Fruit fly (Drosophila melanogaster) whole organism, embryonic: ENCODE measurements around the gene Arfip.

Experiments used
- CG14441 ChIP-seq: fragments of 200-800 bp; sonication (Bioruptor generic); IDR thresholded peaks from 2 replicates; pipeline ENCODE4 v1.3.6; 2022; ENCODE audit warnings: missing biosample characterization, missing genetic modification characterization
- CG1647 ChIP-seq: fragments of 200-800 bp; sonication (Bioruptor generic); optimal IDR thresholded peaks from 3 replicates; lab custom pipeline; 2016; ENCODE audit warnings: missing biosample characterization, missing genetic modification characterization
- CG17328 ChIP-seq: fragments of 200-800 bp; sonication (Bioruptor generic); IDR thresholded peaks from 2 replicates; pipeline ENCODE4 v1.3.6; 2022; ENCODE audit warnings: missing biosample characterization, missing genetic modification characterization
- CG2120 ChIP-seq: fragments of 200-800 bp; sonication (Bioruptor generic); optimal IDR thresholded peaks from 3 replicates; lab custom pipeline; 2016; ENCODE audit warnings: missing biosample characterization, missing genetic modification characterization
- CG30403 ChIP-seq: fragments of 200-800 bp; sonication (Bioruptor generic); optimal IDR thresholded peaks from 3 replicates; lab custom pipeline; 2016; ENCODE audit warnings: missing biosample characterization, missing genetic modification characterization
- CG31441 ChIP-seq: fragments of 200-800 bp; sonication (Bioruptor generic); IDR thresholded peaks from 2 replicates; pipeline ENCODE4 v1.3.6; 2022; ENCODE audit warnings: missing biosample characterization, missing genetic modification characterization
- CG34224 ChIP-seq: fragments of 200-800 bp; sonication (Bioruptor generic); IDR thresholded peaks from 3 replicates; pipeline ENCODE4 v1.3.6; 2022; ENCODE audit warnings: missing biosample characterization, missing genetic modification characterization; ENCODE audit not compliant: partially characterized antibody
- CG34376 ChIP-seq: fragments of 200-800 bp; sonication (Bioruptor generic); optimal IDR thresholded peaks from 2 replicates; lab custom pipeline; 2018; ENCODE audit warnings: missing biosample characterization, mild to moderate bottlenecking, missing genetic modification characterization
- CG3847 ChIP-seq: fragments of 200-800 bp; sonication (Bioruptor generic); IDR thresholded peaks from 2 replicates; pipeline ENCODE4 v1.3.6; 2022; ENCODE audit warnings: missing biosample characterization, missing genetic modification characterization
- CG3995 ChIP-seq: fragments of 200-800 bp; sonication (Bioruptor generic); optimal IDR thresholded peaks from 3 replicates; lab custom pipeline; 2016; ENCODE audit warnings: missing biosample characterization, missing genetic modification characterization
- CG4707 ChIP-seq: fragments of 200-800 bp; sonication (Bioruptor generic); optimal IDR thresholded peaks from 2 replicates; lab custom pipeline; 2018; ENCODE audit warnings: missing biosample characterization, mild to moderate bottlenecking, missing genetic modification characterization, moderate library complexity
- CG5245 ChIP-seq: fragments of 200-800 bp; sonication (Bioruptor generic); optimal IDR thresholded peaks from 3 replicates; lab custom pipeline; 2016; ENCODE audit warnings: missing biosample characterization, missing genetic modification characterization
- CG6654 ChIP-seq: fragments of 200-800 bp; sonication (Bioruptor generic); optimal IDR thresholded peaks from 2 replicates; lab custom pipeline; 2017; ENCODE audit warnings: missing biosample characterization, mild to moderate bottlenecking, missing genetic modification characterization
- CG8290 ChIP-seq, 3 experiments: fragments of 200-800 bp; sonication (Bioruptor generic); optimal IDR thresholded peaks; 2 replicates each; lab custom pipeline; 2016 to 2019; ENCODE audit warnings: missing biosample characterization in 3 of 3, missing genetic modification characterization in 3 of 3, mild to moderate bottlenecking in 2 of 3, moderate library complexity in 1 of 3
- CG8388 ChIP-seq: fragments of 200-800 bp; sonication (Bioruptor generic); optimal IDR thresholded peaks from 2 replicates; lab custom pipeline; 2019; ENCODE audit warnings: missing biosample characterization, mild to moderate bottlenecking, missing genetic modification characterization, moderate library complexity
- CG9609 ChIP-seq: fragments of 200-800 bp; sonication (Bioruptor generic); optimal IDR thresholded peaks from 3 replicates; lab custom pipeline; 2016; ENCODE audit warnings: missing biosample characterization, missing genetic modification characterization
- CG9817 ChIP-seq: fragments of 200-800 bp; sonication (Bioruptor generic); optimal IDR thresholded peaks from 2 replicates; lab custom pipeline; 2018; ENCODE audit warnings: missing biosample characterization, mild to moderate bottlenecking, missing genetic modification characterization, moderate library complexity
- CHES-1-like ChIP-seq: fragments of 200-800 bp; sonication (Bioruptor generic); optimal IDR thresholded peaks from 2 replicates; lab custom pipeline; 2016; ENCODE audit warnings: missing biosample characterization, missing genetic modification characterization
- Camta ChIP-seq: fragments of 200-800 bp; sonication (Bioruptor generic); optimal IDR thresholded peaks from 2 replicates; lab custom pipeline; 2016; ENCODE audit warnings: missing biosample characterization, missing genetic modification characterization
- Dek ChIP-seq: fragments of 200-800 bp; sonication (Bioruptor generic); optimal IDR thresholded peaks from 3 replicates; lab custom pipeline; 2019; ENCODE audit warnings: missing biosample characterization, mild to moderate bottlenecking, missing genetic modification characterization, moderate library complexity
- Eip74EF ChIP-seq, 2 experiments: fragments of 200-800 bp in 1 of 2; fragments of >200 bp in 1 of 2; sonication (Bioruptor generic) in 1 of 2; optimal IDR thresholded peaks; 2 replicates each; lab custom pipeline; 2017 to 2019; ENCODE audit warnings: missing biosample characterization in 2 of 2, missing genetic modification characterization in 2 of 2, mild to moderate bottlenecking in 1 of 2, moderate library complexity in 1 of 2
- GATAe ChIP-seq: fragments of 200-800 bp; sonication (Bioruptor generic); conservative IDR thresholded peaks from 2 replicates; pipeline ENCODE4 v1.3.6; 2022; ENCODE audit warnings: missing biosample characterization, missing genetic modification characterization
- HLH54F ChIP-seq: fragments of 200-800 bp; sonication (Bioruptor generic); optimal IDR thresholded peaks from 3 replicates; lab custom pipeline; 2016; ENCODE audit warnings: missing biosample characterization, missing genetic modification characterization
- Hand ChIP-seq: fragments of 200-800 bp; sonication (Bioruptor generic); optimal IDR thresholded peaks from 2 replicates; lab custom pipeline; 2017; ENCODE audit warnings: mild to moderate bottlenecking, missing biosample characterization, missing genetic modification reagents, missing genetic modification characterization
- HmgZ ChIP-seq: fragments of 200-800 bp; sonication (Bioruptor generic); optimal IDR thresholded peaks from 2 replicates; lab custom pipeline; 2018; ENCODE audit warnings: missing biosample characterization, mild to moderate bottlenecking, missing genetic modification characterization
- Hr3 ChIP-seq: fragments of 200-800 bp; sonication (Bioruptor generic); optimal IDR thresholded peaks from 3 replicates; lab custom pipeline; 2016; ENCODE audit warnings: missing biosample characterization, missing genetic modification characterization
- Mes4 ChIP-seq: fragments of 200-800 bp; sonication (Bioruptor generic); optimal IDR thresholded peaks from 2 replicates; lab custom pipeline; 2016; ENCODE audit warnings: missing biosample characterization, missing genetic modification characterization
- Neu2 ChIP-seq: fragments of 200-800 bp; sonication (Bioruptor generic); optimal IDR thresholded peaks from 3 replicates; lab custom pipeline; 2016; ENCODE audit warnings: missing biosample characterization, missing genetic modification characterization, borderline replicate concordance
- Nf-YB ChIP-seq: fragments of 200-800 bp; sonication (Bioruptor generic); optimal IDR thresholded peaks from 3 replicates; lab custom pipeline; 2019; ENCODE audit warnings: missing biosample characterization, mild to moderate bottlenecking, missing genetic modification characterization, moderate library complexity
- Scr ChIP-seq: fragments of 200-800 bp; sonication (Bioruptor generic); IDR thresholded peaks from 2 replicates; pipeline ENCODE4 v1.3.6; 2022; ENCODE audit warnings: missing biosample characterization, missing genetic modification characterization; ENCODE audit not compliant: partially characterized antibody
- Sin3A ChIP-seq: fragments of >200 bp; optimal IDR thresholded peaks from 2 replicates; lab custom pipeline; 2018
- YL-1 ChIP-seq: fragments of 200-800 bp; sonication (Bioruptor generic); optimal IDR thresholded peaks from 3 replicates; lab custom pipeline; 2017; ENCODE audit warnings: missing biosample characterization, mild to moderate bottlenecking, missing genetic modification characterization
- abd-A ChIP-seq: fragments of 200-800 bp; sonication (Bioruptor generic); optimal IDR thresholded peaks from 3 replicates; lab custom pipeline; 2019; ENCODE audit warnings: missing biosample characterization, mild to moderate bottlenecking, missing genetic modification characterization, moderate library complexity
- az2 ChIP-seq: fragments of 200-800 bp; sonication (Bioruptor generic); optimal IDR thresholded peaks from 3 replicates; lab custom pipeline; 2016; ENCODE audit warnings: missing biosample characterization, missing genetic modification characterization
- bab2 ChIP-seq: fragments of 200-800 bp; sonication (Bioruptor generic); optimal IDR thresholded peaks from 2 replicates; lab custom pipeline; 2016; ENCODE audit warnings: missing biosample characterization, missing genetic modification characterization
- cad ChIP-seq: fragments of >200 bp; optimal IDR thresholded peaks from 2 replicates; lab custom pipeline; 2017; ENCODE audit warnings: missing biosample characterization, missing genetic modification characterization
- dm ChIP-seq: fragments of 200-800 bp; sonication (Bioruptor generic); optimal IDR thresholded peaks from 3 replicates; lab custom pipeline; 2016; ENCODE audit warnings: missing biosample characterization, missing genetic modification characterization
- exex ChIP-seq: fragments of 200-800 bp; sonication (Bioruptor generic); optimal IDR thresholded peaks from 4 replicates; lab custom pipeline; 2018; ENCODE audit warnings: missing biosample characterization, mild to moderate bottlenecking, missing genetic modification characterization, moderate library complexity
- fd102C ChIP-seq: fragments of 200-800 bp; sonication (Bioruptor generic); optimal IDR thresholded peaks from 2 replicates; lab custom pipeline; 2018; ENCODE audit warnings: missing biosample characterization, mild to moderate bottlenecking, missing genetic modification characterization, moderate library complexity
- gem ChIP-seq: fragments of 200-800 bp; sonication (Bioruptor generic); optimal IDR thresholded peaks from 2 replicates; lab custom pipeline; 2019; ENCODE audit warnings: missing biosample characterization, mild to moderate bottlenecking, missing genetic modification characterization, moderate library complexity
- gro ChIP-seq: fragments of 200-800 bp; sonication (Bioruptor generic); optimal IDR thresholded peaks from 2 replicates; lab custom pipeline; 2016; ENCODE audit warnings: missing biosample characterization, missing genetic modification characterization
- ind ChIP-seq: fragments of 200-800 bp; sonication (Bioruptor generic); optimal IDR thresholded peaks from 3 replicates; lab custom pipeline; 2016; ENCODE audit warnings: missing biosample characterization, missing genetic modification characterization
- ken ChIP-seq: fragments of 200-800 bp; sonication (Bioruptor generic); IDR thresholded peaks from 3 replicates; pipeline ENCODE4 v1.3.6; 2022; ENCODE audit warnings: missing biosample characterization, missing genetic modification characterization
- kni ChIP-seq: fragments of 200-800 bp; sonication (Bioruptor generic); optimal IDR thresholded peaks from 3 replicates; lab custom pipeline; 2017; ENCODE audit warnings: mild to moderate bottlenecking, missing biosample characterization, missing genetic modification reagents, missing genetic modification characterization
- lab ChIP-seq: fragments of 200-800 bp; sonication (Bioruptor generic); optimal IDR thresholded peaks from 3 replicates; lab custom pipeline; 2017; ENCODE audit warnings: missing biosample characterization, missing genetic modification characterization, mild to moderate bottlenecking, moderate library complexity, missing genetic modification reagents
- onecut ChIP-seq: fragments of 200-800 bp; sonication (Bioruptor generic); IDR thresholded peaks from 2 replicates; pipeline ENCODE4 v1.3.6; 2022; ENCODE audit warnings: missing biosample characterization, missing genetic modification characterization
- slou ChIP-seq: fragments of 200-800 bp; sonication (Bioruptor generic); optimal IDR thresholded peaks from 3 replicates; lab custom pipeline; 2016; ENCODE audit warnings: missing biosample characterization, missing genetic modification characterization
- zf30C ChIP-seq: fragments of 200-800 bp; sonication (Bioruptor generic); optimal IDR thresholded peaks from 3 replicates; lab custom pipeline; 2018; ENCODE audit warnings: missing biosample characterization, mild to moderate bottlenecking, missing genetic modification characterization
- zfh2 ChIP-seq: fragments of 200-800 bp; sonication (Bioruptor generic); optimal IDR thresholded peaks from 2 replicates; lab custom pipeline; 2016; ENCODE audit warnings: missing biosample characterization, missing genetic modification characterization

Arfip gene

dm6 chr3R:11243951-11244660 is 9.3 kb upstream of the Arfip start, which contains the start of the genes CG17734 and CG5214 (continued):
- TF ChIP-seq CG30403 (GFP tag; lab: Kevin White, UChicago): peak; percentile 50
- 0 out of 2 replicates have a peak, but pooled peaks have one; percentile 13 for TF ChIP-seq onecut (GFP tag; lab: Robert Waterston, UW)
- no peak for TF ChIP-seq abd-A (tag; lab: Kevin White, UChicago)
- TF ChIP-seq zfh2 (GFP tag; lab: Kevin White, UChicago): no peak
- no peak for TF ChIP-seq CG3847
- TF ChIP-seq fd102C (GFP tag; lab: Kevin White, UChicago): no peak
- peak; percentile 35; the same call in 1 of the 2 replicates for TF ChIP-seq GATAe (GFP tag; lab: Robert Waterston, UW)
- no peak for TF ChIP-seq ken (GFP tag; lab: Robert Waterston, UW)
- peak; percentile 52 for TF ChIP-seq CHES-1-like (GFP tag; lab: Kevin White, UChicago)
- TF ChIP-seq HmgZ: peak; percentile 44
- peak; percentile 24 for TF ChIP-seq CG3995 (GFP tag; lab: Kevin White, UChicago)
- peak; percentile 6 for TF ChIP-seq slou
- TF ChIP-seq Neu2 (GFP tag; lab: Kevin White, UChicago): no peak
- peak; percentile 32 for TF ChIP-seq CG34376 (GFP tag; lab: Kevin White, UChicago)
- TF ChIP-seq YL-1 (GFP tag; lab: Kevin White, UChicago): peak; percentile 48
- peak; percentile 71 for TF ChIP-seq gro (GFP tag; lab: Kevin White, UChicago)
- TF ChIP-seq Dek (tag; lab: Kevin White, UChicago): peak; percentile 43
- TF ChIP-seq CG5245 (GFP tag; lab: Kevin White, UChicago): peak; percentile 12
- no peak for TF ChIP-seq CG6654 (GFP tag; lab: Kevin White, UChicago)
- peak; percentile 33 for TF ChIP-seq CG8290 (GFP tag; optimal IDR thresholded peaks at IDR 0.05; lab: Kevin White, UChicago)
- TF ChIP-seq CG8290 (tag; optimal IDR thresholded peaks at IDR 0.05; lab: Kevin White, UChicago): no peak
- no peak for TF ChIP-seq Eip74EF (GFP tag; optimal IDR thresholded peaks at IDR 0.05; lab: Kevin White, UChicago)
- peak; percentile 85 for TF ChIP-seq Sin3A (lab: Kevin White, UChicago)
- peak; percentile 82 for TF ChIP-seq Scr
- no peak for TF ChIP-seq zf30C
- peak; percentile 35 for TF ChIP-seq exex (tag; lab: Kevin White, UChicago)
- TF ChIP-seq ind (GFP tag; lab: Kevin White, UChicago): no peak
- no peak for TF ChIP-seq cad (GFP tag; lab: Kevin White, UChicago)
- TF ChIP-seq CG9609 (GFP tag; lab: Kevin White, UChicago): peak; percentile 39
- no peak for TF ChIP-seq CG14441 (GFP tag; lab: Robert Waterston, UW)
- TF ChIP-seq az2: peak; percentile 7
- peak; percentile 17 for TF ChIP-seq Mes4 (GFP tag; lab: Kevin White, UChicago)
- TF ChIP-seq lab: no peak
- no peak for TF ChIP-seq CG4707 (GFP tag; lab: Kevin White, UChicago)
- TF ChIP-seq Camta (GFP tag; lab: Kevin White, UChicago): peak; percentile 7
- no peak for TF ChIP-seq Nf-YB (GFP tag; lab: Kevin White, UChicago)
- peak; percentile 69 for TF ChIP-seq CG34224 (GFP tag; lab: Robert Waterston, UW)
- TF ChIP-seq dm (GFP tag; lab: Kevin White, UChicago): peak; percentile 47
- peak; percentile 4 for TF ChIP-seq CG1647 (GFP tag; lab: Kevin White, UChicago)
- TF ChIP-seq CG17328 (GFP tag; lab: Robert Waterston, UW): no peak
- TF ChIP-seq Hr3: peak; percentile 65
- no peak for TF ChIP-seq CG8388 (GFP tag; lab: Kevin White, UChicago)
- TF ChIP-seq bab2 (GFP tag; lab: Kevin White, UChicago): no peak
- no peak for TF ChIP-seq kni (GFP tag; lab: Kevin White, UChicago)
- TF ChIP-seq CG2120 (GFP tag; lab: Kevin White, UChicago): peak; percentile 35
- TF ChIP-seq CG9817: no peak
- TF ChIP-seq Hand: no peak
- peak; percentile 41; the same call in 1 of the 2 replicates for TF ChIP-seq CG31441 (GFP tag; lab: Robert Waterston, UW)
- TF ChIP-seq gem: peak; percentile 46
- peak; percentile 51 for TF ChIP-seq HLH54F (GFP tag; lab: Kevin White, UChicago)
